Worm (Caenorhabditis elegans) whole organism, young adult: Measurements from ENCODE around the gene nra-3.

Source experiments
- Y56A3A.18 ChIP-seq: fragments of 200-800 bp; sonication (Bioruptor generic); IDR thresholded peaks from 2 replicates; pipeline ENCODE4 v1.3.6; 2022; ENCODE audit warnings: missing genetic modification reagents, missing genetic modification characterization, missing compliant biosample characterization
- Y95B8A.8 ChIP-seq: fragments of 200-800 bp; sonication (Bioruptor generic); IDR thresholded peaks from 2 replicates; pipeline ENCODE4 v1.3.6; 2022; ENCODE audit warnings: missing genetic modification reagents, missing genetic modification characterization, missing compliant biosample characterization
- ama-1 ChIP-seq, 3 experiments: fragments of 150-350 bp in 1 of 3; sonication (generic microtip) in 2 of 3; optimal IDR thresholded peaks; 2 replicates each; lab custom pipeline; 2014 to 2018; ENCODE audit warnings: missing biosample characterization in 2 of 3, missing genetic modification characterization in 2 of 3, missing genetic modification reagents in 2 of 3
- egl-44 ChIP-seq: fragments of 200-800 bp; sonication (Bioruptor generic); IDR thresholded peaks from 2 replicates; pipeline ENCODE4 v1.3.6; 2022; ENCODE audit warnings: missing genetic modification reagents, missing genetic modification characterization, missing compliant biosample characterization
- lin-26 ChIP-seq: fragments of 200-800 bp; sonication (Bioruptor generic); IDR thresholded peaks from 2 replicates; pipeline ENCODE4 v1.3.6; 2022; ENCODE audit warnings: missing genetic modification reagents, missing genetic modification characterization, missing compliant biosample characterization
- lin-54 ChIP-seq: fragments of 200-800 bp; sonication (Bioruptor generic); optimal IDR thresholded peaks from 2 replicates; lab custom pipeline; 2018; ENCODE audit warnings: mild to moderate bottlenecking, missing genetic modification characterization, missing compliant biosample characterization
- nfya-1 ChIP-seq: sonication (generic microtip); optimal IDR thresholded peaks from 2 replicates; lab custom pipeline; 2017; ENCODE audit warnings: antibody characterized with exemption, missing compliant biosample characterization, missing genetic modification characterization, borderline replicate concordance; ENCODE audit not compliant: insufficient read depth
- snpc-4 ChIP-seq, 5 experiments: fragments of 150-350 bp in 1 of 5; sonication (generic microtip) in 4 of 5; optimal IDR thresholded peaks; 2 replicates each; lab custom pipeline; 2014 to 2018; ENCODE audit warnings: missing genetic modification characterization in 5 of 5, missing biosample characterization in 3 of 5, antibody characterized with exemption in 2 of 5, mild to moderate bottlenecking in 2 of 5, missing compliant biosample characterization in 2 of 5, missing genotype in 2 of 5, moderate library complexity in 2 of 5, missing genetic modification reagents in 1 of 5

- no peak for TF ChIP-seq lin-26
- no peak for TF ChIP-seq nfya-1 (tag; lab: Kevin White, UChicago)
- no peak for TF ChIP-seq snpc-4 (GFP tag; optimal IDR thresholded peaks at IDR 0.05; lab: Kevin White, UChicago)
- no peak for TF ChIP-seq snpc-4 (tag; optimal IDR thresholded peaks at IDR 0.05; lab: Kevin White, UChicago)
- no peak for TF ChIP-seq Y95B8A.8
- TF ChIP-seq ama-1 (optimal IDR thresholded peaks at IDR 0.05; lab: Kevin White, UChicago): no peak
- TF ChIP-seq ama-1 (GFP tag; optimal IDR thresholded peaks at IDR 0.05; lab: Kevin White, UChicago): no peak
- no peak for TF ChIP-seq lin-54
- TF ChIP-seq egl-44 (GFP tag; lab: Robert Waterston, UW): no peak
- TF ChIP-seq Y56A3A.18 (GFP tag; lab: Robert Waterston, UW): no peak
Observed at ce11 chrX:9934009-9934323, 2.7 kb upstream of the nra-3 start.
